Worm (Caenorhabditis elegans) whole organism, L4/young adult: ENCODE data around the gene M153.3.

ENCODE experiments used
- W03F9.2 ChIP-seq: fragments of 150-350 bp; optimal IDR thresholded peaks from 2 replicates; lab custom pipeline; 2014; ENCODE audit warnings: missing biosample characterization, missing genetic modification characterization
- dao-5 ChIP-seq: sonication (generic microtip); optimal IDR thresholded peaks from 2 replicates; lab custom pipeline; 2016; ENCODE audit warnings: missing genotype, missing genetic modification characterization, moderate library complexity, missing compliant biosample characterization
- him-1 ChIP-seq: sonication (generic microtip); optimal IDR thresholded peaks from 2 replicates; lab custom pipeline; 2016; ENCODE audit warnings: missing genotype, missing genetic modification reagents, missing genetic modification characterization, missing compliant biosample characterization

ce11 chrX:12103712-12104111 is 39.0 kb upstream of the M153.3 start, which contains the start of gene W03G11.3:
- TF ChIP-seq him-1 (tag; lab: Kevin White, UChicago), result no peak
- TF ChIP-seq W03F9.2, result no peak
- no peak for TF ChIP-seq dao-5
